Fruit fly (Drosophila melanogaster) whole organism, embryonic: ENCODE results near the gene Vlet.

Experiments used
- ATbp ChIP-seq: fragments of 200-800 bp; sonication (Bioruptor generic); optimal IDR thresholded peaks from 2 replicates; lab custom pipeline; 2017; ENCODE audit warnings: missing biosample characterization, mild to moderate bottlenecking, missing genetic modification characterization, missing genetic modification reagents
- Bgb ChIP-seq: fragments of 200-800 bp; sonication (Bioruptor generic); IDR thresholded peaks from 2 replicates; pipeline ENCODE4 v1.3.6; 2022; ENCODE audit warnings: missing biosample characterization, missing genetic modification characterization; ENCODE audit not compliant: partially characterized antibody
- CG1024 ChIP-seq: fragments of 200-800 bp; sonication (Bioruptor generic); IDR thresholded peaks from 2 replicates; pipeline ENCODE4 v1.3.6; 2022; ENCODE audit warnings: missing biosample characterization, missing genetic modification characterization
- CG10462 ChIP-seq: fragments of 200-800 bp; sonication (Bioruptor generic); optimal IDR thresholded peaks from 2 replicates; lab custom pipeline; 2016; ENCODE audit warnings: missing biosample characterization, missing genetic modification characterization
- CG12391 ChIP-seq: fragments of 200-800 bp; sonication (Bioruptor generic); optimal IDR thresholded peaks from 3 replicates; lab custom pipeline; 2018; ENCODE audit warnings: missing biosample characterization, mild to moderate bottlenecking, missing genetic modification characterization, moderate library complexity
- CG13287 ChIP-seq: fragments of 200-800 bp; sonication (Bioruptor generic); IDR thresholded peaks from 2 replicates; pipeline ENCODE4 v1.3.6; 2022; ENCODE audit warnings: missing biosample characterization, missing genetic modification characterization; ENCODE audit not compliant: partially characterized antibody
- CG17361 ChIP-seq: fragments of 200-800 bp; sonication (Bioruptor generic); IDR thresholded peaks from 3 replicates; pipeline ENCODE4 v1.3.6; 2022; ENCODE audit warnings: missing biosample characterization, missing genetic modification characterization
- CG17385 ChIP-seq: fragments of 200-800 bp; sonication (Bioruptor generic); optimal IDR thresholded peaks from 3 replicates; lab custom pipeline; 2018; ENCODE audit warnings: missing biosample characterization, mild to moderate bottlenecking, missing genetic modification characterization
- CG1832 ChIP-seq: fragments of 200-800 bp; sonication (Bioruptor generic); optimal IDR thresholded peaks from 2 replicates; lab custom pipeline; 2017; ENCODE audit warnings: missing biosample characterization, mild to moderate bottlenecking, missing genetic modification characterization, inconsistent platforms
- CG33213 ChIP-seq: fragments of 200-800 bp; sonication (Bioruptor generic); optimal IDR thresholded peaks from 3 replicates; lab custom pipeline; 2016; ENCODE audit warnings: missing biosample characterization, missing genetic modification characterization
- CG3726 ChIP-seq: fragments of 200-800 bp; sonication (Bioruptor generic); IDR thresholded peaks from 3 replicates; pipeline ENCODE4, ENCODE4 v1.3.6; 2022; ENCODE audit warnings: missing biosample characterization, missing genetic modification characterization
- CG5245 ChIP-seq: fragments of 200-800 bp; sonication (Bioruptor generic); optimal IDR thresholded peaks from 3 replicates; lab custom pipeline; 2016; ENCODE audit warnings: missing biosample characterization, missing genetic modification characterization
- CG6272 ChIP-seq: fragments of 200-800 bp; sonication (Bioruptor generic); IDR thresholded peaks from 2 replicates; pipeline ENCODE4 v1.3.6; 2022; ENCODE audit warnings: missing biosample characterization, missing genetic modification characterization
- CG7556 ChIP-seq: fragments of 200-800 bp; sonication (Bioruptor generic); optimal IDR thresholded peaks from 2 replicates; lab custom pipeline; 2017; ENCODE audit warnings: missing biosample characterization, mild to moderate bottlenecking, missing genetic modification characterization
- CG7745 ChIP-seq: fragments of 200-800 bp; sonication (Bioruptor generic); optimal IDR thresholded peaks from 2 replicates; lab custom pipeline; 2018; ENCODE audit warnings: missing biosample characterization, mild to moderate bottlenecking, missing genetic modification characterization, moderate library complexity
- CG9797 ChIP-seq: fragments of 200-800 bp; sonication (Bioruptor generic); optimal IDR thresholded peaks from 3 replicates; lab custom pipeline; 2018; ENCODE audit warnings: missing biosample characterization, mild to moderate bottlenecking, missing genetic modification characterization
- CHES-1-like ChIP-seq: fragments of 200-800 bp; sonication (Bioruptor generic); optimal IDR thresholded peaks from 2 replicates; lab custom pipeline; 2016; ENCODE audit warnings: missing biosample characterization, missing genetic modification characterization
- CTCF ChIP-seq: fragments of 200-800 bp; sonication (Bioruptor generic); optimal IDR thresholded peaks from 2 replicates; lab custom pipeline; 2017; ENCODE audit warnings: missing biosample characterization, mild to moderate bottlenecking, missing genetic modification characterization, moderate library complexity
- Deaf1 ChIP-seq: fragments of 200-800 bp; optimal IDR thresholded peaks from 3 replicates; lab custom pipeline; 2019; ENCODE audit warnings: missing biosample characterization, mild to moderate bottlenecking, missing genetic modification characterization, moderate library complexity
- ERR ChIP-seq: fragments of 200-800 bp; sonication (Bioruptor generic); optimal IDR thresholded peaks from 2 replicates; lab custom pipeline; 2016; ENCODE audit warnings: missing biosample characterization, missing genetic modification characterization
- Gug ChIP-seq: fragments of 200-800 bp; sonication (Bioruptor generic); IDR thresholded peaks from 4 replicates; pipeline ENCODE4 v1.3.6; 2022; ENCODE audit warnings: missing biosample characterization, missing genetic modification characterization
- HHEX ChIP-seq: fragments of 200-800 bp; sonication (Bioruptor generic); optimal IDR thresholded peaks from 3 replicates; lab custom pipeline; 2017; ENCODE audit warnings: missing biosample characterization, mild to moderate bottlenecking, missing genetic modification characterization, missing genetic modification reagents
- HLH54F ChIP-seq: fragments of 200-800 bp; sonication (Bioruptor generic); optimal IDR thresholded peaks from 3 replicates; lab custom pipeline; 2016; ENCODE audit warnings: missing biosample characterization, missing genetic modification characterization
- HLHmδ ChIP-seq: fragments of 200-800 bp; sonication (Bioruptor generic); optimal IDR thresholded peaks from 2 replicates; lab custom pipeline; 2018; ENCODE audit warnings: missing biosample characterization, mild to moderate bottlenecking, missing genetic modification characterization, moderate library complexity
- Jarid2 ChIP-seq: fragments of 200-800 bp; sonication (Bioruptor generic); optimal IDR thresholded peaks from 3 replicates; lab custom pipeline; 2017; ENCODE audit warnings: mild to moderate bottlenecking, missing biosample characterization, missing genetic modification reagents, missing genetic modification characterization
- Kr ChIP-seq: fragments of 200-800 bp; sonication (Bioruptor generic); optimal IDR thresholded peaks from 2 replicates; lab custom pipeline; 2017; ENCODE audit warnings: missing biosample characterization, mild to moderate bottlenecking, missing genetic modification characterization
- Mrtf ChIP-seq: fragments of 200-800 bp; sonication (Bioruptor generic); IDR thresholded peaks from 3 replicates; pipeline ENCODE4 v1.3.6; 2022; ENCODE audit warnings: missing biosample characterization, missing genetic modification characterization
- Nf-YB ChIP-seq: fragments of 200-800 bp; sonication (Bioruptor generic); optimal IDR thresholded peaks from 3 replicates; lab custom pipeline; 2019; ENCODE audit warnings: missing biosample characterization, mild to moderate bottlenecking, missing genetic modification characterization, moderate library complexity
- NfI ChIP-seq: fragments of 200-800 bp; sonication (Bioruptor generic); optimal IDR thresholded peaks from 3 replicates; lab custom pipeline; 2018; ENCODE audit warnings: missing biosample characterization, mild to moderate bottlenecking, missing genetic modification characterization, moderate library complexity
- Poxn ChIP-seq: fragments of 200-800 bp; sonication (Bioruptor generic); IDR thresholded peaks from 2 replicates; pipeline ENCODE4 v1.3.6; 2022; ENCODE audit warnings: missing biosample characterization, missing genetic modification characterization
- Sry-δ ChIP-seq: fragments of 200-800 bp; sonication (Bioruptor generic); optimal IDR thresholded peaks from 2 replicates; lab custom pipeline; 2016; ENCODE audit warnings: missing biosample characterization, missing genetic modification characterization
- Trl ChIP-seq, 3 experiments: fragments of >200 bp in 2 of 3; fragments of 200-800 bp in 1 of 3; sonication (Bioruptor generic) in 1 of 3; optimal IDR thresholded peaks; 2 replicates in 1 of 3; 3 replicates in 2 of 3; lab custom pipeline; 2016 to 2017; ENCODE audit warnings: missing biosample characterization in 1 of 3, missing genetic modification characterization in 1 of 3
- ap ChIP-seq: fragments of 200-800 bp; sonication (Bioruptor generic); IDR thresholded peaks from 2 replicates; pipeline ENCODE4 v1.3.6; 2022; ENCODE audit warnings: missing biosample characterization, missing genetic modification characterization
- bcd ChIP-seq: fragments of 200-800 bp; sonication (Bioruptor generic); optimal IDR thresholded peaks from 2 replicates; lab custom pipeline; 2017; ENCODE audit warnings: missing biosample characterization, mild to moderate bottlenecking, missing genetic modification characterization
- da ChIP-seq: fragments of 200-800 bp; sonication (Bioruptor generic); optimal IDR thresholded peaks from 2 replicates; lab custom pipeline; 2016; ENCODE audit warnings: missing biosample characterization, missing genetic modification characterization
- dpn ChIP-seq, 2 experiments: fragments of 200-800 bp; sonication (Bioruptor generic); optimal IDR thresholded peaks; 3 replicates each; lab custom pipeline; 2016; ENCODE audit warnings: missing biosample characterization in 2 of 2, missing genetic modification characterization in 2 of 2
- dysf ChIP-seq: fragments of 200-800 bp; sonication (Bioruptor generic); IDR thresholded peaks from 3 replicates; pipeline ENCODE4 v1.3.6; 2022; ENCODE audit warnings: missing biosample characterization, missing genetic modification characterization
- emc ChIP-seq: fragments of 200-800 bp; sonication (Bioruptor generic); optimal IDR thresholded peaks from 2 replicates; lab custom pipeline; 2016; ENCODE audit warnings: missing biosample characterization, missing genetic modification characterization
- fru ChIP-seq: fragments of >200 bp; optimal IDR thresholded peaks from 2 replicates; lab custom pipeline; 2017
- knrl ChIP-seq: fragments of 200-800 bp; sonication (Bioruptor generic); IDR thresholded peaks from 3 replicates; pipeline ENCODE4 v1.3.6; 2022; ENCODE audit warnings: missing biosample characterization, missing genetic modification characterization; ENCODE audit not compliant: partially characterized antibody
- psq ChIP-seq: fragments of 200-800 bp; sonication (Bioruptor generic); optimal IDR thresholded peaks from 2 replicates; lab custom pipeline; 2017; ENCODE audit warnings: missing biosample characterization, missing genetic modification characterization
- repo ChIP-seq: fragments of 200-800 bp; sonication (Bioruptor generic); optimal IDR thresholded peaks from 2 replicates; lab custom pipeline; 2016; ENCODE audit warnings: missing biosample characterization, missing genetic modification characterization
- ro ChIP-seq: fragments of 200-800 bp; sonication (Bioruptor generic); IDR thresholded peaks from 2 replicates; pipeline ENCODE4 v1.3.6; 2022; ENCODE audit warnings: missing biosample characterization, missing genetic modification characterization
- scrt ChIP-seq: fragments of 200-800 bp; sonication (Bioruptor generic); optimal IDR thresholded peaks from 2 replicates; lab custom pipeline; 2018; ENCODE audit warnings: missing biosample characterization, mild to moderate bottlenecking, missing genetic modification characterization, moderate library complexity
- sens ChIP-seq: fragments of 200-800 bp; sonication (Bioruptor generic); peaks from one replicate; lab custom pipeline; 2016; ENCODE audit warnings: missing biosample characterization, missing genetic modification characterization
- sim ChIP-seq: fragments of 200-800 bp; sonication (Bioruptor generic); IDR thresholded peaks from 2 replicates; pipeline ENCODE4 v1.3.6; 2022; ENCODE audit warnings: missing biosample characterization, missing genetic modification characterization
- sima ChIP-seq: fragments of 200-800 bp; sonication (Bioruptor generic); optimal IDR thresholded peaks from 2 replicates; lab custom pipeline; 2016; ENCODE audit warnings: missing biosample characterization, missing genetic modification characterization
- sqz ChIP-seq: fragments of 200-800 bp; sonication (Bioruptor generic); optimal IDR thresholded peaks from 3 replicates; lab custom pipeline; 2018; ENCODE audit warnings: missing biosample characterization, mild to moderate bottlenecking, missing genetic modification characterization
- ttk ChIP-seq: fragments of 200-800 bp; sonication (Bioruptor generic); IDR thresholded peaks from 2 replicates; pipeline ENCODE4 v2.1.2; 2022; ENCODE audit warnings: missing biosample characterization, missing genetic modification characterization
- zf30C ChIP-seq: fragments of 200-800 bp; sonication (Bioruptor generic); optimal IDR thresholded peaks from 3 replicates; lab custom pipeline; 2018; ENCODE audit warnings: missing biosample characterization, mild to moderate bottlenecking, missing genetic modification characterization

The Vlet gene

DNA sequence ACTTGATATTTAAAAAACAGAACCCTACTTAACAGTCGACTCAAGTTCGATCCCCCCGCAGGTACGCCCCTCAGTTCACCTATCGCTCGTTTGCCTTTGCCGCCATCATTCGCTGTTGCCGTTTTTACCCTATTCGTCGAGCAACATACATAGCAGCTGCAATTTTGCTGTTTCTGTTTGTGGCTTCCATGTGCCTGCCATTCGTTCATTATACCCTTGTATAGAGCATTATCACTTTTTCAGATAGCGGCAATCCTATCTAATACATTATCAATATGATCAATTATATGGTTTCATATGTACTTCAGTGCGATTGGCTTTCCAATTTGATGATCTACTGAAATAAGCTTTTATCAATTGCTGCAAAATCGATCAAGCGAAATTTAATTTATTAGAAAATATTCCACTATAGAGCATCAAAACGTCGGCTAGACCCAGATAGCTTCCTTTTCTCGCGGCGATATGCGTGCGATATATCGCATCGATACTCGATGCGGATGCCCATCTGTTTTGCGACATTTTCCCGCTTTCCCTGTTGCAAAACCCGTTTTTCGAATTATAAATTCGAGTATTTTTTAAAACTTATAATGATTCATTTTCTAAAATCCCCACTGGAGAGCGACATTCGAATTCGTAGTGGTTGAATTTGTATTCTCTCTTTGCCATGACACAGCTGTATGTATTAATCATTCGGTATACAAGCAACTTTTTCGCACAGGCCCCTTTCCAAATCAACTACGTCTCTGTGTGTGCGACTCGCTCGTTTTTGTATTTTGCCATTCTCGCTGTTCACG lies 37.7 kb upstream of the Vlet start (continued):
- TF ChIP-seq ttk (peak; percentile 72), CG6272 (GFP tag; lab: Robert Waterston, UW) (peak; percentile 71), ap (peak; percentile 67), knrl (peak; percentile 62; the same call in 2 of the 3 replicates), da (GFP tag; lab: Kevin White, UChicago) (peak; percentile 63), sqz (GFP tag; lab: Kevin White, UChicago) (peak; percentile 83), emc (GFP tag; lab: Kevin White, UChicago) (peak; percentile 78), CG7745 (tag; lab: Kevin White, UChicago) (no peak), Sry-δ (peak; percentile 41), Mrtf (peak; percentile 81), HLH54F (GFP tag; lab: Kevin White, UChicago) (peak; percentile 84), dysf (GFP tag; lab: Robert Waterston, UW) (peak; percentile 92), CG33213 (GFP tag; lab: Kevin White, UChicago) (peak; percentile 80), ro (peak; percentile 78), zf30C (GFP tag; lab: Kevin White, UChicago) (no peak), dpn (GFP tag; optimal IDR thresholded peaks at IDR 0.05; lab: Kevin White, UChicago) (peak; percentile 79 to 91), bcd (GFP tag; lab: Kevin White, UChicago) (peak; percentile 91), CG17385 (GFP tag; lab: Kevin White, UChicago) (peak; percentile 87), CG3726 (peak; percentile 45; the same call in 1 of the 3 replicates), Nf-YB (peak; percentile 75), CG12391 (tag; lab: Kevin White, UChicago) (peak; percentile 89), scrt (peak; percentile 78), Poxn (GFP tag; lab: Robert Waterston, UW) (no peak; the same call in 1 of the 2 replicates), sim (GFP tag; lab: Robert Waterston, UW) (0 out of 2 replicates have a peak, but pooled peaks have one; percentile 49), HHEX (GFP tag; lab: Kevin White, UChicago) (peak; percentile 86), CG13287 (GFP tag; lab: Robert Waterston, UW) (peak; percentile 75), Trl (optimal IDR thresholded peaks at IDR 0.05; lab: Kevin White, UChicago) (peak in 1 of 2 experiments; percentile 7), Trl (GFP tag; optimal IDR thresholded peaks at IDR 0.05; lab: Kevin White, UChicago) (peak; percentile 66), Deaf1 (tag; lab: Kevin White, UChicago) (peak; percentile 67), fru (lab: Kevin White, UChicago) (peak; percentile 6), CG9797 (no peak), CG7556 (GFP tag; lab: Kevin White, UChicago) (peak; percentile 89), Gug (GFP tag; lab: Robert Waterston, UW) (peak; percentile 64; the same call in 3 of the 4 replicates), psq (GFP tag; lab: Kevin White, UChicago) (peak; percentile 90), sens (GFP tag; lab: Kevin White, UChicago) (peak; percentile 96), sima (GFP tag; lab: Kevin White, UChicago) (peak; percentile 61), CG17361 (peak; percentile 89), repo (peak; percentile 64), CG1024 (GFP tag; lab: Robert Waterston, UW) (no peak), CHES-1-like (GFP tag; lab: Kevin White, UChicago) (peak; percentile 88), HLHmδ (GFP tag; lab: Kevin White, UChicago) (no peak), CG5245 (peak; percentile 60), NfI (peak; percentile 80), CG10462 (peak; percentile 68), CG1832 (GFP tag; lab: Kevin White, UChicago) (no peak), Kr (GFP tag; lab: Kevin White, UChicago) (no peak), ERR (GFP tag; lab: Kevin White, UChicago) (peak; percentile 84), CTCF (GFP tag; lab: Kevin White, UChicago) (no peak), ATbp (GFP tag; lab: Kevin White, UChicago) (peak; percentile 75), Jarid2 (GFP tag; lab: Kevin White, UChicago) (peak; percentile 66), Bgb (GFP tag; lab: Robert Waterston, UW) (peak; percentile 51)
